Worm (Caenorhabditis elegans) whole organism, L3 larva: ENCODE results near the gene str-221.

Experiments used
- ZK546.5 ChIP-seq: sonication (generic microtip); optimal IDR thresholded peaks from 2 replicates; lab custom pipeline; 2017; ENCODE audit warnings: missing biosample characterization, missing genetic modification characterization
- aly-2 ChIP-seq: fragments of 150-350 bp; optimal IDR thresholded peaks from 2 replicates; lab custom pipeline; 2014; ENCODE audit warnings: missing biosample characterization, missing genetic modification characterization
- ama-1 ChIP-seq: fragments of 150-350 bp; optimal IDR thresholded peaks from 2 replicates; lab custom pipeline; 2018
- ceh-16 ChIP-seq: sonication (generic microtip); optimal IDR thresholded peaks from 2 replicates; lab custom pipeline; 2017; ENCODE audit warnings: missing biosample characterization, missing genetic modification characterization
- ceh-28 ChIP-seq: fragments of 150-350 bp; optimal IDR thresholded peaks from 2 replicates; lab custom pipeline; 2014; ENCODE audit warnings: missing biosample characterization, missing genetic modification reagents, missing genetic modification characterization
- egl-5 ChIP-seq: fragments of 150-350 bp; optimal IDR thresholded peaks from 2 replicates; lab custom pipeline; 2017; ENCODE audit warnings: missing biosample characterization, missing genetic modification reagents, missing genetic modification characterization, inconsistent platforms
- elt-1 ChIP-seq: fragments of 150-350 bp; optimal IDR thresholded peaks from 2 replicates; lab custom pipeline; 2014; ENCODE audit warnings: missing biosample characterization, missing genetic modification characterization
- elt-2 ChIP-seq: sonication (generic microtip); optimal IDR thresholded peaks from 2 replicates; lab custom pipeline; 2016; ENCODE audit warnings: missing genetic modification reagents, mild to moderate bottlenecking, missing genetic modification characterization, missing compliant biosample characterization
- elt-3 ChIP-seq, 3 experiments: fragments of 150-350 bp in 1 of 3; sonication (generic microtip) in 2 of 3; optimal IDR thresholded peaks; 2 replicates in 2 of 3; 4 replicates in 1 of 3; lab custom pipeline; 2014 to 2017; ENCODE audit warnings: missing biosample characterization in 3 of 3, missing genetic modification characterization in 3 of 3
- eor-1 ChIP-seq, 2 experiments: fragments of 150-350 bp; optimal IDR thresholded peaks; 2 replicates each; lab custom pipeline; 2014 to 2018; ENCODE audit warnings: missing biosample characterization in 2 of 2, missing genetic modification characterization in 2 of 2
- fkh-2 ChIP-seq: fragments of 150-350 bp; optimal IDR thresholded peaks from 2 replicates; lab custom pipeline; 2014; ENCODE audit warnings: missing biosample characterization, missing genetic modification reagents, missing genetic modification characterization
- fos-1 ChIP-seq: fragments of 150-350 bp; optimal IDR thresholded peaks from 2 replicates; lab custom pipeline; 2014; ENCODE audit warnings: missing biosample characterization, missing genetic modification characterization
- jun-1 ChIP-seq: fragments of 150-350 bp; optimal IDR thresholded peaks from 2 replicates; lab custom pipeline; 2014; ENCODE audit warnings: missing biosample characterization, missing genetic modification reagents, missing genetic modification characterization
- lin-39 ChIP-seq: fragments of 150-350 bp; optimal IDR thresholded peaks from 2 replicates; lab custom pipeline; 2018; ENCODE audit warnings: missing biosample characterization, missing genetic modification reagents, missing genetic modification characterization
- lsy-12 ChIP-seq: sonication (generic microtip); optimal IDR thresholded peaks from 2 replicates; lab custom pipeline; 2016; ENCODE audit warnings: mild to moderate bottlenecking, missing genetic modification characterization, missing compliant biosample characterization
- mdl-1 ChIP-seq: fragments of 150-350 bp; optimal IDR thresholded peaks from 2 replicates; lab custom pipeline; 2014; ENCODE audit warnings: missing biosample characterization, missing genetic modification characterization
- mml-1 ChIP-seq: fragments of 150-350 bp; sonication (generic microtip); optimal IDR thresholded peaks from 3 replicates; lab custom pipeline; 2014; ENCODE audit warnings: missing biosample characterization, missing genetic modification characterization
- nfya-1 ChIP-seq: sonication (generic microtip); optimal IDR thresholded peaks from 2 replicates; lab custom pipeline; 2017; ENCODE audit warnings: missing genetic modification characterization, mild to moderate bottlenecking, missing compliant biosample characterization, antibody characterized with exemption, moderate library complexity; ENCODE audit not compliant: insufficient read depth
- nhr-11 ChIP-seq: fragments of 150-350 bp; optimal IDR thresholded peaks from 2 replicates; lab custom pipeline; 2014; ENCODE audit warnings: missing biosample characterization, missing genetic modification characterization
- nhr-12 ChIP-seq: fragments of 150-350 bp; optimal IDR thresholded peaks from 2 replicates; lab custom pipeline; 2014; ENCODE audit warnings: missing biosample characterization, missing genetic modification characterization
- nhr-23 ChIP-seq: fragments of 150-350 bp; optimal IDR thresholded peaks from 2 replicates; lab custom pipeline; 2014; ENCODE audit warnings: missing biosample characterization, missing genetic modification reagents, missing genetic modification characterization
- nhr-237 ChIP-seq: fragments of 150-350 bp; optimal IDR thresholded peaks from 2 replicates; lab custom pipeline; 2014; ENCODE audit warnings: missing biosample characterization, missing genetic modification characterization
- nhr-25 ChIP-seq: sonication (generic microtip); optimal IDR thresholded peaks from 2 replicates; lab custom pipeline; 2017; ENCODE audit warnings: missing biosample characterization, missing genetic modification characterization
- nhr-67 ChIP-seq: fragments of 150-350 bp; optimal IDR thresholded peaks from 2 replicates; lab custom pipeline; 2014; ENCODE audit warnings: missing biosample characterization, missing genetic modification characterization
- nhr-76 ChIP-seq: fragments of 150-350 bp; sonication (generic microtip); optimal IDR thresholded peaks from 5 replicates; lab custom pipeline; 2014; ENCODE audit warnings: missing biosample characterization, missing genetic modification characterization
- pha-4 ChIP-seq: fragments of 150-350 bp; optimal IDR thresholded peaks from 2 replicates; lab custom pipeline; 2014; ENCODE audit warnings: missing biosample characterization, missing genetic modification reagents, missing genetic modification characterization
- pqm-1 ChIP-seq: fragments of 150-350 bp; optimal IDR thresholded peaks from 2 replicates; lab custom pipeline; 2017; ENCODE audit warnings: missing biosample characterization, missing genetic modification characterization, inconsistent platforms
- sea-2 ChIP-seq: fragments of 150-350 bp; sonication (generic microtip); optimal IDR thresholded peaks from 4 replicates; lab custom pipeline; 2014; ENCODE audit warnings: missing biosample characterization, missing genetic modification reagents, missing genetic modification characterization
- skn-1 ChIP-seq: fragments of 150-350 bp; optimal IDR thresholded peaks from 2 replicates; lab custom pipeline; 2014; ENCODE audit warnings: missing biosample characterization, missing genetic modification characterization
- snpc-4 ChIP-seq: fragments of 150-350 bp; optimal IDR thresholded peaks from 2 replicates; lab custom pipeline; 2014; ENCODE audit warnings: missing biosample characterization, missing genetic modification characterization
- tbx-2 ChIP-seq: sonication (generic microtip); optimal IDR thresholded peaks from 2 replicates; lab custom pipeline; 2016; ENCODE audit warnings: mild to moderate bottlenecking, missing genetic modification characterization, missing compliant biosample characterization
- unc-39 ChIP-seq: sonication (generic microtip); optimal IDR thresholded peaks from 4 replicates; lab custom pipeline; 2017; ENCODE audit warnings: missing biosample characterization, missing genetic modification characterization
- zag-1 ChIP-seq: fragments of 150-350 bp; optimal IDR thresholded peaks from 2 replicates; lab custom pipeline; 2014; ENCODE audit warnings: missing biosample characterization, missing genetic modification characterization
- ztf-11 ChIP-seq: fragments of 150-350 bp; optimal IDR thresholded peaks from 2 replicates; lab custom pipeline; 2014; ENCODE audit warnings: missing biosample characterization, missing genetic modification characterization
- ztf-4 ChIP-seq: fragments of 150-350 bp; optimal IDR thresholded peaks from 2 replicates; lab custom pipeline; 2014; ENCODE audit warnings: missing biosample characterization, missing genetic modification characterization

The str-221 gene

DNA sequence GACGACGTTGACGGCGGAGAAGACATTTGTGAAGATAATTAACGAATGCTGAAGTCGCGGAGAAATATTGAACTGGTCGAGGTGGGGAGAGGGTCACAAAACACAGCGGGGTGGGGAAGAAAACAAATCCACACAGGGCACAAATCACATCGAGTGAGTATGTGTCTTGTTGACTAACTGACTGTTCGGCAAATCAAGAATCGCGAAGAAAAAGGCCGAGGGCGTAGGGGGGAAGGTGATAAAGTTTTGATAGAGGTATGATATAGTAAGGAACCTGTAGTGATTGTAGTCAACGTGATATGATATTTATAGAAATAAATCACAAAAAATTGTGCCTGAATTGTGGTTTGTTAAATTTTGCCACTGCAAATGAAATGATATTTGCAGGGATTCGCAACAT, 32.3 kb upstream of the str-221 start, which contains the start of gene nhr-178:
Gene nhr-178 (minus strand): TSS at position 164 of the 400 bp plus-strand sequence.
- peak; percentile 9 for TF ChIP-seq nhr-25 (tag; lab: Kevin White, UChicago)
- no peak for TF ChIP-seq snpc-4 (tag; lab: Kevin White, UChicago)
- peak; percentile 86 for TF ChIP-seq elt-2 (tag; lab: Kevin White, UChicago)
- TF ChIP-seq pha-4 (tag; lab: Kevin White, UChicago): peak; percentile 34
- peak; percentile 15 for TF ChIP-seq nhr-23 (tag; lab: Kevin White, UChicago)
- TF ChIP-seq nhr-67 (tag; lab: Kevin White, UChicago): no peak
- TF ChIP-seq elt-3 (tag; optimal IDR thresholded peaks at IDR 0.05; lab: Kevin White, UChicago): no peak
- TF ChIP-seq skn-1 (tag; lab: Kevin White, UChicago): no peak
- TF ChIP-seq nhr-237 (tag; lab: Kevin White, UChicago): no peak
- TF ChIP-seq lin-39: no peak
- TF ChIP-seq ceh-28 (tag; lab: Kevin White, UChicago): peak; percentile 49
- no peak for TF ChIP-seq nhr-76 (tag; lab: Kevin White, UChicago)
- peak; percentile 59 for TF ChIP-seq jun-1 (tag; lab: Kevin White, UChicago)
- TF ChIP-seq unc-39 (tag; lab: Kevin White, UChicago): no peak
- no peak for TF ChIP-seq fkh-2
- peak; percentile 79 for TF ChIP-seq pqm-1 (tag; lab: Kevin White, UChicago)
- TF ChIP-seq mdl-1: peak; percentile 13
- TF ChIP-seq mml-1 (tag; lab: Kevin White, UChicago): no peak

DNA sequence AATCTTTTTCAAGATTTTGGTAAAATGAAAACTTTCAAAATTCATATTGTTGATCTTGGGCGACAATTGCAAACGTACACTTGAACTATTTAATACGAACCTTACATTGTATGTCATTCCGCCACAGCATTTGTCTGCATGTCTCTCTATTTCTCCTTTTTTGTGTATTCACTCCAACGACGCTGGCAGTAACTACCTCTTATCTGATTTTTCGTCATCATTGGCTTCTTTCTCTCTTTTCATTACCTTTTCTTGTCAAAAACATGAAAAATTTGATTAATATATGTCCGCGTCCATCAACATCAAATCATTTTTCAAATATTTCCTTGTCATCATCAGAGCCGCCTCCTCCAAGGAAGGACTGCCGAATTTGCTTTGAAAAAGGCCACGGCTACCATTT, 30.0 kb upstream of the str-221 start, which contains the start of gene nhr-177:
Gene nhr-177 (plus strand): TSS at position 167 of the 400 bp plus-strand sequence.
- no peak for TF ChIP-seq lsy-12
- no peak for TF ChIP-seq nhr-12 (tag; lab: Kevin White, UChicago)
- TF ChIP-seq elt-1: peak; percentile 34
- no peak for TF ChIP-seq nhr-237 (tag; lab: Kevin White, UChicago)
- TF ChIP-seq skn-1 (tag; lab: Kevin White, UChicago): peak; percentile 61
- TF ChIP-seq pqm-1 (tag; lab: Kevin White, UChicago): peak; percentile 18
- peak; percentile 70 for TF ChIP-seq elt-2 (tag; lab: Kevin White, UChicago)
- TF ChIP-seq, all 47 proteins: peak for 4

ce11 chrV:1611570-1611969, 28.5 kb upstream of the str-221 start:
- TF ChIP-seq nfya-1 (no peak), ceh-16 (tag; lab: Kevin White, UChicago) (no peak), fos-1 (tag; lab: Kevin White, UChicago) (no peak), aly-2 (tag; lab: Kevin White, UChicago) (no peak), ZK546.5 (no peak), mml-1 (tag; lab: Kevin White, UChicago) (no peak), tbx-2 (tag; lab: Kevin White, UChicago) (no peak), ztf-11 (tag; lab: Kevin White, UChicago) (no peak), jun-1 (tag; lab: Kevin White, UChicago) (no peak), unc-39 (tag; lab: Kevin White, UChicago) (no peak), fkh-2 (no peak), nhr-76 (tag; lab: Kevin White, UChicago) (no peak), lsy-12 (no peak), ama-1 (lab: Kevin White, UChicago) (no peak), egl-5 (no peak), ztf-4 (no peak)
- TF ChIP-seq, all 47 proteins: peak for 0

DNA sequence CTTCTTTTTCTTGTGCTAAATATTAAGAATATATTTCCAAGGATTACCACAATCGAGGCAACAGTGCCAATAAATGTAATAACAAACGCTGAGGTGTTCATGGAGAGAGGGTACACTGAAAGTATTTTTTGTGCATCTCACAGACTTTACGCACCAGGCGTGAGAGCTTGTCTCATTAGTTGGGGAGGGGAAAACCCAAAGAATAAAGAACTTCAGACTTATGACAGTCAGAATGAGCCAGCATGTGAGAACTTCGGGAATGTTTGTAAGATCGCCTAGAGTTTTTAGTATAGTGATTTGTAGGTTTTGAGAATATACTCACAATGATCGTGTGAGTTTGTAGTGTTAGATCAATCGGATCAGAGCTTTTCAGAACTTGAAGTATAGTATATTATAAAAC, 25.4 kb upstream of the str-221 start, which contains the start of gene srbc-41:
Gene srbc-41 (minus strand): TSS at position 101 of the 400 bp plus-strand sequence.
- TF ChIP-seq ceh-16 (tag; lab: Kevin White, UChicago) (no peak), nhr-67 (tag; lab: Kevin White, UChicago) (no peak), zag-1 (no peak), nhr-11 (tag; lab: Kevin White, UChicago) (no peak), fkh-2 (no peak), egl-5 (no peak), fos-1 (tag; lab: Kevin White, UChicago) (no peak), mdl-1 (no peak), aly-2 (tag; lab: Kevin White, UChicago) (no peak), eor-1 (tag; optimal IDR thresholded peaks at IDR 0.05; lab: Kevin White, UChicago) (no peak), nhr-237 (tag; lab: Kevin White, UChicago) (no peak), nfya-1 (no peak), snpc-4 (tag; lab: Kevin White, UChicago) (no peak)

ce11 chrV:1618760-1619159, 21.3 kb upstream of the str-221 start, which contains the start of gene nhr-179:
Gene nhr-179, minus strand, starts transcription at chrV:1618860.
- TF ChIP-seq sea-2 (GFP tag; lab: Kevin White, UChicago): no peak
- peak; percentile 67 for TF ChIP-seq ZK546.5
